Fruit fly (Drosophila melanogaster) whole organism, embryonic: Measurements from ENCODE around the gene GstT4.
A peak's percentile ranks its signal among the peaks of the same experiment; 100 is the strongest.

ENCODE experiments used
- Asciz ChIP-seq: fragments of 200-800 bp; sonication (Bioruptor generic); optimal IDR thresholded peaks from 2 replicates; lab custom pipeline; 2017; ENCODE audit warnings: missing biosample characterization, mild to moderate bottlenecking, missing genetic modification characterization, missing genetic modification reagents
- C15 ChIP-seq: fragments of 200-800 bp; sonication (Bioruptor generic); IDR thresholded peaks from 3 replicates; pipeline ENCODE4 v1.3.6; 2022; ENCODE audit warnings: missing biosample characterization, missing genetic modification characterization
- CG10462 ChIP-seq: fragments of 200-800 bp; sonication (Bioruptor generic); optimal IDR thresholded peaks from 2 replicates; lab custom pipeline; 2016; ENCODE audit warnings: missing biosample characterization, missing genetic modification characterization
- CG10979 ChIP-seq: fragments of 200-800 bp; sonication (Bioruptor generic); optimal IDR thresholded peaks from 2 replicates; lab custom pipeline; 2018; ENCODE audit warnings: missing biosample characterization, mild to moderate bottlenecking, missing genetic modification characterization, moderate library complexity
- CG11085 ChIP-seq: fragments of 200-800 bp; sonication (Bioruptor generic); IDR thresholded peaks from 2 replicates; pipeline ENCODE4 v1.3.6; 2022; ENCODE audit warnings: missing biosample characterization, missing genetic modification characterization
- CG11560 ChIP-seq: fragments of 200-800 bp; sonication (Bioruptor generic); IDR thresholded peaks from 3 replicates; pipeline ENCODE4 v1.3.6; 2022; ENCODE audit warnings: missing biosample characterization, missing genetic modification characterization
- CG13287 ChIP-seq: fragments of 200-800 bp; sonication (Bioruptor generic); IDR thresholded peaks from 2 replicates; pipeline ENCODE4 v1.3.6; 2022; ENCODE audit warnings: missing biosample characterization, missing genetic modification characterization; ENCODE audit not compliant: partially characterized antibody
- CG14014 ChIP-seq: fragments of 200-800 bp; sonication (Bioruptor generic); IDR thresholded peaks from 2 replicates; pipeline ENCODE4 v1.3.6; 2022; ENCODE audit warnings: missing biosample characterization, missing genetic modification characterization
- CG15011 ChIP-seq: fragments of 200-800 bp; sonication (Bioruptor generic); optimal IDR thresholded peaks from 3 replicates; lab custom pipeline; 2018; ENCODE audit warnings: missing biosample characterization, mild to moderate bottlenecking, missing genetic modification characterization
- CG18262 ChIP-seq: fragments of 200-800 bp; optimal IDR thresholded peaks from 3 replicates; lab custom pipeline; 2019; ENCODE audit warnings: missing biosample characterization, mild to moderate bottlenecking, missing genetic modification characterization, moderate library complexity
- CG3065 ChIP-seq: fragments of 200-800 bp; sonication (Bioruptor generic); optimal IDR thresholded peaks from 2 replicates; lab custom pipeline; 2016; ENCODE audit warnings: missing biosample characterization, missing genetic modification characterization
- CG31224 ChIP-seq: fragments of 200-800 bp; sonication (Bioruptor generic); IDR thresholded peaks from 2 replicates; pipeline ENCODE4 v1.3.6; 2022; ENCODE audit warnings: missing biosample characterization, missing genetic modification characterization
- CG32532 ChIP-seq: fragments of 200-800 bp; sonication (Bioruptor generic); IDR thresholded peaks from 2 replicates; pipeline ENCODE4 v1.3.6; 2022; ENCODE audit warnings: missing biosample characterization, missing genetic modification characterization
- CG32767 ChIP-seq: fragments of 200-800 bp; sonication (Bioruptor generic); IDR thresholded peaks from 2 replicates; pipeline ENCODE4 v1.3.6; 2022; ENCODE audit warnings: missing biosample characterization, missing genetic modification characterization
- CG33557 ChIP-seq: fragments of 200-800 bp; sonication (Bioruptor generic); optimal IDR thresholded peaks from 2 replicates; lab custom pipeline; 2019; ENCODE audit warnings: missing biosample characterization, mild to moderate bottlenecking, missing genetic modification characterization, moderate library complexity
- CG34422 ChIP-seq: fragments of 200-800 bp; sonication (Bioruptor generic); IDR thresholded peaks from 3 replicates; pipeline ENCODE4 v1.3.6; 2022; ENCODE audit warnings: missing biosample characterization, missing genetic modification characterization
- CG3847 ChIP-seq: fragments of 200-800 bp; sonication (Bioruptor generic); IDR thresholded peaks from 2 replicates; pipeline ENCODE4 v1.3.6; 2022; ENCODE audit warnings: missing biosample characterization, missing genetic modification characterization
- CG4360 ChIP-seq: fragments of 200-800 bp; sonication (Bioruptor generic); IDR thresholded peaks from 2 replicates; pipeline ENCODE4 v1.3.6; 2022; ENCODE audit warnings: missing biosample characterization, missing genetic modification characterization
- CG4730 ChIP-seq: fragments of 200-800 bp; sonication (Bioruptor generic); IDR thresholded peaks from 2 replicates; pipeline ENCODE4 v1.3.6; 2022; ENCODE audit warnings: missing biosample characterization, missing genetic modification characterization
- CG6272 ChIP-seq: fragments of 200-800 bp; sonication (Bioruptor generic); IDR thresholded peaks from 2 replicates; pipeline ENCODE4 v1.3.6; 2022; ENCODE audit warnings: missing biosample characterization, missing genetic modification characterization
- CG6765 ChIP-seq: fragments of 200-800 bp; sonication (Bioruptor generic); optimal IDR thresholded peaks from 3 replicates; lab custom pipeline; 2017; ENCODE audit warnings: missing biosample characterization, mild to moderate bottlenecking, missing genetic modification characterization
- CG8924 ChIP-seq: fragments of 200-800 bp; optimal IDR thresholded peaks from 3 replicates; lab custom pipeline; 2019; ENCODE audit warnings: missing biosample characterization, mild to moderate bottlenecking, missing genetic modification characterization, moderate library complexity
- CG9932 ChIP-seq: fragments of 200-800 bp; sonication (Bioruptor generic); IDR thresholded peaks from 2 replicates; pipeline ENCODE4 v1.3.6; 2022; ENCODE audit warnings: missing biosample characterization, missing genetic modification characterization
- Dip3 ChIP-seq: fragments of 200-800 bp; sonication (Bioruptor generic); optimal IDR thresholded peaks from 3 replicates; lab custom pipeline; 2016; ENCODE audit warnings: missing biosample characterization, missing genetic modification characterization
- E2f2 ChIP-seq: fragments of 200-800 bp; sonication (Bioruptor generic); IDR thresholded peaks from 2 replicates; pipeline ENCODE4 v1.3.6; 2022; ENCODE audit warnings: missing biosample characterization, missing genetic modification characterization
- Ets97D ChIP-seq: fragments of 200-800 bp; sonication (Bioruptor generic); optimal IDR thresholded peaks from 3 replicates; lab custom pipeline; 2016; ENCODE audit warnings: missing biosample characterization, missing genetic modification characterization
- HLH54F ChIP-seq: fragments of 200-800 bp; sonication (Bioruptor generic); optimal IDR thresholded peaks from 3 replicates; lab custom pipeline; 2016; ENCODE audit warnings: missing biosample characterization, missing genetic modification characterization
- Hsf ChIP-seq: fragments of 200-800 bp; sonication (Bioruptor generic); optimal IDR thresholded peaks from 3 replicates; lab custom pipeline; 2016; ENCODE audit warnings: missing biosample characterization, missing genetic modification characterization
- Lhr ChIP-seq: fragments of 200-800 bp; sonication (Bioruptor generic); optimal IDR thresholded peaks from 3 replicates; lab custom pipeline; 2017; ENCODE audit warnings: mild to moderate bottlenecking, missing biosample characterization, missing genetic modification reagents, missing genetic modification characterization
- Max ChIP-seq: fragments of 200-800 bp; sonication (Bioruptor generic); optimal IDR thresholded peaks from 2 replicates; lab custom pipeline; 2016; ENCODE audit warnings: missing biosample characterization, mild to moderate bottlenecking, missing genetic modification characterization
- Mrtf ChIP-seq: fragments of 200-800 bp; sonication (Bioruptor generic); IDR thresholded peaks from 3 replicates; pipeline ENCODE4 v1.3.6; 2022; ENCODE audit warnings: missing biosample characterization, missing genetic modification characterization
- Myb ChIP-seq: fragments of 200-800 bp; sonication (Bioruptor generic); optimal IDR thresholded peaks from 2 replicates; lab custom pipeline; 2016; ENCODE audit warnings: missing biosample characterization, missing genetic modification characterization
- NfI ChIP-seq: fragments of 200-800 bp; sonication (Bioruptor generic); optimal IDR thresholded peaks from 3 replicates; lab custom pipeline; 2018; ENCODE audit warnings: missing biosample characterization, mild to moderate bottlenecking, missing genetic modification characterization, moderate library complexity
- Oaz ChIP-seq: fragments of 200-800 bp; sonication (Bioruptor generic); IDR thresholded peaks from 2 replicates; pipeline ENCODE4 v1.3.6; 2022; ENCODE audit warnings: missing biosample characterization, missing genetic modification characterization
- Sox102F ChIP-seq: fragments of 200-800 bp; sonication (Bioruptor generic); optimal IDR thresholded peaks from 2 replicates; lab custom pipeline; 2018; ENCODE audit warnings: missing biosample characterization, mild to moderate bottlenecking, missing genetic modification characterization, moderate library complexity
- ab ChIP-seq: fragments of 200-800 bp; sonication (Bioruptor generic); optimal IDR thresholded peaks from 2 replicates; lab custom pipeline; 2016; ENCODE audit warnings: missing biosample characterization, missing genetic modification characterization
- ara ChIP-seq: fragments of 200-800 bp; sonication (Bioruptor generic); IDR thresholded peaks from 2 replicates; pipeline ENCODE4 v1.3.6; 2022; ENCODE audit warnings: missing biosample characterization, missing genetic modification characterization
- fd64A ChIP-seq: fragments of 200-800 bp; sonication (Bioruptor generic); optimal IDR thresholded peaks from 3 replicates; lab custom pipeline; 2018; ENCODE audit warnings: missing biosample characterization, mild to moderate bottlenecking, missing genetic modification characterization
- ftz-f1 ChIP-seq: fragments of 200-800 bp; sonication (Bioruptor generic); optimal IDR thresholded peaks from 2 replicates; lab custom pipeline; 2016; ENCODE audit warnings: missing biosample characterization, missing genetic modification characterization
- gro ChIP-seq: fragments of 200-800 bp; sonication (Bioruptor generic); optimal IDR thresholded peaks from 2 replicates; lab custom pipeline; 2016; ENCODE audit warnings: missing biosample characterization, missing genetic modification characterization
- hb ChIP-seq: fragments of 200-800 bp; sonication (Bioruptor generic); IDR thresholded peaks from 3 replicates; pipeline ENCODE4 v1.3.6; 2022; ENCODE audit warnings: missing biosample characterization, missing genetic modification characterization; ENCODE audit not compliant: partially characterized antibody
- mam ChIP-seq: fragments of 200-800 bp; sonication (Bioruptor generic); optimal IDR thresholded peaks from 3 replicates; lab custom pipeline; 2016; ENCODE audit warnings: missing biosample characterization, missing genetic modification characterization
- nerfin-2 ChIP-seq: fragments of 200-800 bp; sonication (Bioruptor generic); IDR thresholded peaks from 2 replicates; pipeline ENCODE4 v1.3.6; 2022; ENCODE audit warnings: missing biosample characterization, missing genetic modification characterization; ENCODE audit not compliant: partially characterized antibody
- pan ChIP-seq, 4 experiments: fragments of >200 bp in 3 of 4; fragments of 200-800 bp in 1 of 4; sonication (Bioruptor generic) in 1 of 4; optimal IDR thresholded peaks in 3 of 4; IDR thresholded peaks in 1 of 4; 2 replicates each; pipeline versions ENCODE4 v1.3.6 to Lab custom; 2017 to 2022; ENCODE audit warnings: missing biosample characterization in 2 of 4, missing genetic modification characterization in 2 of 4, mixed read lengths in 1 of 4
- repo ChIP-seq: fragments of 200-800 bp; sonication (Bioruptor generic); optimal IDR thresholded peaks from 2 replicates; lab custom pipeline; 2016; ENCODE audit warnings: missing biosample characterization, missing genetic modification characterization
- sens-2 ChIP-seq: fragments of 200-800 bp; sonication (Bioruptor generic); IDR thresholded peaks from 2 replicates; pipeline ENCODE4 v1.3.6; 2022; ENCODE audit warnings: missing biosample characterization, missing genetic modification characterization
- ssp ChIP-seq: fragments of 200-800 bp; sonication (Bioruptor generic); IDR thresholded peaks from 2 replicates; pipeline ENCODE4 v1.3.6; 2022; ENCODE audit warnings: missing biosample characterization, missing genetic modification characterization
- stwl ChIP-seq: fragments of 200-800 bp; sonication (Bioruptor generic); optimal IDR thresholded peaks from 3 replicates; lab custom pipeline; 2018; ENCODE audit warnings: missing biosample characterization, mild to moderate bottlenecking, missing genetic modification characterization, moderate library complexity
- tna ChIP-seq: fragments of 200-800 bp; sonication (Bioruptor generic); IDR thresholded peaks from 2 replicates; pipeline ENCODE4 v1.3.6; 2022; ENCODE audit warnings: missing biosample characterization, missing genetic modification characterization; ENCODE audit not compliant: partially characterized antibody
- wdn ChIP-seq: fragments of 200-800 bp; sonication (Bioruptor generic); IDR thresholded peaks from 2 replicates; pipeline ENCODE4 v1.3.6; 2022; ENCODE audit warnings: missing biosample characterization, missing genetic modification characterization
- zen ChIP-seq: fragments of 200-800 bp; sonication (Bioruptor generic); optimal IDR thresholded peaks from 3 replicates; lab custom pipeline; 2018; ENCODE audit warnings: missing biosample characterization, mild to moderate bottlenecking, missing genetic modification characterization, moderate library complexity

Gene GstT4

DNA sequence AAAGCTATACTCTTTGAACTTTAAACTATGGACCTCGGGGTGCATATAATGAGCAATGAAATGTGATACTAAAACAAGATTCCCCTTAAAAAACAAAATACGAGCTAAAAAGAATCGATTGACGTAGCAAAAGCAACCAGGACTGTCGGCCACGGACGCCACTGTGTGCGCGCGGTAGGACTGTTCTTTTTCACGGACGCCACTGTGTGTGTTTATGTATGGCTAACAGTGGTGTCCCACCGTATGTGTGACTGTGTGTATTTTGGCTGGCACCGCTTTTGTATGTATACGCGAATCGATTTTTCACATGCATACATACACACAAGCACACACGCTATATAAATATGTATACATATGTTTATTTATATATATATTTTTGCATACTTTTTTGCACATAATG is 20.8 kb upstream of the GstT4 start (continued):
- TF ChIP-seq CG18262 (tag; lab: Kevin White, UChicago) (peak; percentile 19), CG6765 (peak; percentile 50), Asciz (peak; percentile 5), CG31224 (no peak), Lhr (GFP tag; lab: Kevin White, UChicago) (no peak), Oaz (GFP tag; lab: Robert Waterston, UW) (no peak), CG3065 (peak; percentile 31), CG14014 (GFP tag; lab: Robert Waterston, UW) (peak; percentile 66), CG4360 (no peak), C15 (GFP tag; lab: Robert Waterston, UW) (no peak), NfI (peak; percentile 50), Myb (peak; percentile 32), fd64A (GFP tag; lab: Kevin White, UChicago) (no peak), CG32532 (peak; percentile 81), pan (optimal IDR thresholded peaks at IDR 0.05; lab: Kevin White, UChicago) (no peak), pan (GFP tag; optimal IDR thresholded peaks at IDR 0.05 in 1 of 2, IDR thresholded peaks at IDR 0.05 in 1 of 2) (peak in 1 of 2 experiments; percentile 63), CG8924 (tag; lab: Kevin White, UChicago) (peak; percentile 19), CG3847 (GFP tag; lab: Robert Waterston, UW) (no peak), CG34422 (GFP tag; lab: Robert Waterston, UW) (peak; percentile 91), CG10462 (GFP tag; lab: Kevin White, UChicago) (no peak), CG9932 (GFP tag; lab: Robert Waterston, UW) (peak; percentile 77), mam (peak; percentile 80), CG33557 (GFP tag; lab: Kevin White, UChicago) (peak; percentile 22), tna (no peak), Sox102F (no peak), ssp (GFP tag; lab: Robert Waterston, UW) (no peak), wdn (GFP tag; lab: Robert Waterston, UW) (peak; percentile 42; the same call in 1 of the 2 replicates), CG11560 (tag; lab: Robert Waterston, UW) (no peak), Mrtf (GFP tag; lab: Robert Waterston, UW) (no peak), CG6272 (GFP tag; lab: Robert Waterston, UW) (no peak), zen (tag; lab: Kevin White, UChicago) (no peak), ab (GFP tag; lab: Kevin White, UChicago) (peak; percentile 40), CG4730 (GFP tag; lab: Robert Waterston, UW) (peak; percentile 40; the same call in 1 of the 2 replicates), CG32767 (GFP tag; lab: Robert Waterston, UW) (peak; percentile 98), nerfin-2 (GFP tag; lab: Robert Waterston, UW) (no peak), E2f2 (GFP tag; lab: Robert Waterston, UW) (peak; percentile 42), Hsf (peak; percentile 57), stwl (tag; lab: Kevin White, UChicago) (peak; percentile 13), CG15011 (no peak), ara (no peak), sens-2 (no peak), gro (GFP tag; lab: Kevin White, UChicago) (peak; percentile 82), Max (GFP tag; lab: Kevin White, UChicago) (peak; percentile 32), Dip3 (peak; percentile 47), Ets97D (no peak), CG11085 (GFP tag; lab: Robert Waterston, UW) (no peak), hb (GFP tag; lab: Robert Waterston, UW) (no peak), ftz-f1 (GFP tag; lab: Kevin White, UChicago) (peak; percentile 60), CG10979 (tag; lab: Kevin White, UChicago) (no peak), repo (GFP tag; lab: Kevin White, UChicago) (no peak), HLH54F (GFP tag; lab: Kevin White, UChicago) (peak; percentile 63), CG13287 (GFP tag; lab: Robert Waterston, UW) (peak; percentile 10; the same call in 1 of the 2 replicates)
